Fruit fly (Drosophila melanogaster) whole organism, prepupa: Measurements from ENCODE around the gene His4r.
A peak's percentile ranks its signal among the peaks of the same experiment; 100 is the strongest.

ENCODE experiments used
- CG11294 ChIP-seq: fragments of 200-800 bp; sonication (Bioruptor generic); IDR thresholded peaks from 2 replicates; pipeline ENCODE4 v1.3.6; 2022; ENCODE audit warnings: missing biosample characterization, missing genetic modification characterization
- CG11762 ChIP-seq: fragments of 200-800 bp; sonication (Bioruptor generic); optimal IDR thresholded peaks from 3 replicates; lab custom pipeline; 2016; ENCODE audit warnings: missing biosample characterization, missing genetic modification characterization; ENCODE audit not compliant: insufficient read depth
- CG11902 ChIP-seq: fragments of 200-800 bp; sonication (Bioruptor generic); optimal IDR thresholded peaks from 3 replicates; lab custom pipeline; 2016; ENCODE audit warnings: missing biosample characterization, missing genetic modification characterization
- CG15336 ChIP-seq: fragments of 200-800 bp; sonication (Bioruptor generic); IDR thresholded peaks from 2 replicates; pipeline ENCODE4 v1.3.6; 2022; ENCODE audit warnings: missing biosample characterization, missing genetic modification characterization
- CG1621 ChIP-seq: fragments of 200-800 bp; sonication (Bioruptor generic); optimal IDR thresholded peaks from 3 replicates; lab custom pipeline; 2018; ENCODE audit warnings: missing biosample characterization, mild to moderate bottlenecking, missing genetic modification characterization
- CG16779 ChIP-seq: fragments of 200-800 bp; sonication (Bioruptor generic); optimal IDR thresholded peaks from 3 replicates; lab custom pipeline; 2017; ENCODE audit warnings: missing biosample characterization, mild to moderate bottlenecking, missing genetic modification characterization
- CG31627 ChIP-seq: fragments of 200-800 bp; sonication (Bioruptor generic); optimal IDR thresholded peaks from 3 replicates; lab custom pipeline; 2016; ENCODE audit warnings: missing biosample characterization, missing genetic modification characterization
- CG34406 ChIP-seq: fragments of 200-800 bp; sonication (Bioruptor generic); optimal IDR thresholded peaks from 3 replicates; lab custom pipeline; 2016; ENCODE audit warnings: missing biosample characterization, missing genetic modification characterization
- CG3919 ChIP-seq: fragments of 200-800 bp; sonication (Bioruptor generic); optimal IDR thresholded peaks from 3 replicates; lab custom pipeline; 2016; ENCODE audit warnings: missing biosample characterization, missing genetic modification characterization
- CG4318 ChIP-seq: fragments of 200-800 bp; sonication (Bioruptor generic); optimal IDR thresholded peaks from 3 replicates; lab custom pipeline; 2017; ENCODE audit warnings: missing biosample characterization, mild to moderate bottlenecking, missing genetic modification characterization
- CG6163 ChIP-seq: fragments of 200-800 bp; sonication (Bioruptor generic); IDR thresholded peaks from 3 replicates; pipeline ENCODE4 v1.3.6; 2022; ENCODE audit warnings: missing biosample characterization, missing genetic modification characterization
- CG6276 ChIP-seq: fragments of 200-800 bp; sonication (Bioruptor generic); optimal IDR thresholded peaks from 2 replicates; lab custom pipeline; 2017; ENCODE audit warnings: missing biosample characterization, mild to moderate bottlenecking, missing genetic modification characterization
- CG6792 ChIP-seq: fragments of 200-800 bp; sonication (Bioruptor generic); optimal IDR thresholded peaks from 3 replicates; lab custom pipeline; 2016; ENCODE audit warnings: missing biosample characterization, missing genetic modification characterization
- CG6808 ChIP-seq: fragments of 200-800 bp; sonication (Bioruptor generic); optimal IDR thresholded peaks from 3 replicates; lab custom pipeline; 2017; ENCODE audit warnings: missing biosample characterization, missing genetic modification characterization, mild to moderate bottlenecking, moderate library complexity, missing genetic modification reagents
- CG6854 ChIP-seq: fragments of 200-800 bp; sonication (Bioruptor generic); optimal IDR thresholded peaks from 2 replicates; lab custom pipeline; 2017; ENCODE audit warnings: missing biosample characterization, mild to moderate bottlenecking, missing genetic modification characterization
- CG7368 ChIP-seq: fragments of 200-800 bp; sonication (Bioruptor generic); optimal IDR thresholded peaks from 3 replicates; lab custom pipeline; 2016; ENCODE audit warnings: missing biosample characterization, missing genetic modification characterization
- CG8319 ChIP-seq: fragments of 200-800 bp; sonication (Bioruptor generic); optimal IDR thresholded peaks from 3 replicates; lab custom pipeline; 2016; ENCODE audit warnings: missing biosample characterization, missing genetic modification characterization
- CG9139 ChIP-seq: fragments of 200-800 bp; sonication (Bioruptor generic); optimal IDR thresholded peaks from 3 replicates; lab custom pipeline; 2017; ENCODE audit warnings: missing biosample characterization, mild to moderate bottlenecking, missing genetic modification characterization
- Eip78C ChIP-seq: fragments of 200-800 bp; sonication (Bioruptor generic); peaks from one replicate; lab custom pipeline; 2016; ENCODE audit warnings: missing biosample characterization, missing genetic modification characterization
- Ets21C ChIP-seq: fragments of 200-800 bp; sonication (Bioruptor generic); optimal IDR thresholded peaks from 3 replicates; lab custom pipeline; 2016; ENCODE audit warnings: missing biosample characterization, missing genetic modification characterization
- Hr38 ChIP-seq: sonication (Bioruptor generic); optimal IDR thresholded peaks from 2 replicates; lab custom pipeline; 2016; ENCODE audit warnings: missing biosample characterization, missing genetic modification characterization
- Hr39 ChIP-seq: fragments of 200-800 bp; sonication (Bioruptor generic); optimal IDR thresholded peaks from 2 replicates; lab custom pipeline; 2016; ENCODE audit warnings: missing biosample characterization, missing genetic modification characterization
- Hr4 ChIP-seq: fragments of 200-800 bp; sonication (Bioruptor generic); optimal IDR thresholded peaks from 3 replicates; lab custom pipeline; 2016; ENCODE audit warnings: missing biosample characterization, missing genetic modification characterization
- Lpt ChIP-seq: fragments of 200-800 bp; sonication (Bioruptor generic); optimal IDR thresholded peaks from 3 replicates; lab custom pipeline; 2016; ENCODE audit warnings: missing biosample characterization, missing genetic modification characterization
- Met ChIP-seq: fragments of 200-800 bp; sonication (Bioruptor generic); optimal IDR thresholded peaks from 3 replicates; lab custom pipeline; 2016; ENCODE audit warnings: missing biosample characterization, missing genetic modification characterization
- OdsH ChIP-seq: fragments of 200-800 bp; sonication (Bioruptor generic); optimal IDR thresholded peaks from 3 replicates; lab custom pipeline; 2016; ENCODE audit warnings: missing biosample characterization, missing genetic modification characterization
- Smox ChIP-seq: fragments of 200-800 bp; sonication (Bioruptor generic); optimal IDR thresholded peaks from 3 replicates; lab custom pipeline; 2016; ENCODE audit warnings: missing biosample characterization, missing genetic modification characterization
- Sox102F ChIP-seq: fragments of 200-800 bp; sonication (Bioruptor generic); optimal IDR thresholded peaks from 2 replicates; lab custom pipeline; 2016; ENCODE audit warnings: missing biosample characterization, mild to moderate bottlenecking, missing genetic modification characterization
- Sox15 ChIP-seq: fragments of 200-800 bp; sonication (Bioruptor generic); optimal IDR thresholded peaks from 3 replicates; lab custom pipeline; 2016; ENCODE audit warnings: missing biosample characterization, missing genetic modification characterization
- dsx ChIP-seq: fragments of 200-800 bp; optimal IDR thresholded peaks from 3 replicates; lab custom pipeline; 2019; ENCODE audit warnings: missing biosample characterization, mild to moderate bottlenecking, missing genetic modification characterization, moderate library complexity; ENCODE audit not compliant: poor library complexity, severe bottlenecking
- eg ChIP-seq: fragments of 200-800 bp; sonication (Bioruptor generic); IDR thresholded peaks from 3 replicates; pipeline ENCODE4 v1.3.6; 2022; ENCODE audit warnings: missing biosample characterization, missing genetic modification characterization
- fd59A ChIP-seq: fragments of 200-800 bp; sonication (Bioruptor generic); optimal IDR thresholded peaks from 2 replicates; lab custom pipeline; 2017; ENCODE audit warnings: missing biosample characterization, mild to moderate bottlenecking, missing genetic modification characterization, missing genetic modification reagents
- fd85E ChIP-seq: fragments of 200-800 bp; sonication (Bioruptor generic); optimal IDR thresholded peaks from 3 replicates; lab custom pipeline; 2016; ENCODE audit warnings: missing biosample characterization, missing genetic modification characterization
- fkh ChIP-seq: fragments of 200-800 bp; sonication (Bioruptor generic); optimal IDR thresholded peaks from 3 replicates; lab custom pipeline; 2017; ENCODE audit warnings: missing biosample characterization, mild to moderate bottlenecking, missing genetic modification characterization, moderate library complexity
- lz ChIP-seq: fragments of 200-800 bp; sonication (Bioruptor generic); optimal IDR thresholded peaks from 3 replicates; lab custom pipeline; 2016; ENCODE audit warnings: missing biosample characterization, missing genetic modification characterization
- pdm3 ChIP-seq: fragments of 200-800 bp; sonication (Bioruptor generic); optimal IDR thresholded peaks from 3 replicates; lab custom pipeline; 2016; ENCODE audit warnings: missing biosample characterization, missing genetic modification characterization
- salr ChIP-seq, 2 experiments: fragments of 200-800 bp; sonication (Bioruptor generic); optimal IDR thresholded peaks; 3 replicates each; lab custom pipeline; 2016 to 2018; ENCODE audit warnings: missing biosample characterization in 2 of 2, missing genetic modification characterization in 2 of 2, mild to moderate bottlenecking in 1 of 2
- spab ChIP-seq: fragments of 200-800 bp; sonication (Bioruptor generic); optimal IDR thresholded peaks from 2 replicates; lab custom pipeline; 2017; ENCODE audit warnings: missing biosample characterization, mild to moderate bottlenecking, missing genetic modification characterization, missing genetic modification reagents
- ss ChIP-seq, 2 experiments: fragments of 200-800 bp; sonication (Bioruptor generic); optimal IDR thresholded peaks; 2 replicates in 1 of 2; 3 replicates in 1 of 2; lab custom pipeline; 2017 to 2018; ENCODE audit warnings: mild to moderate bottlenecking in 2 of 2, missing biosample characterization in 2 of 2, missing genetic modification characterization in 2 of 2, moderate library complexity in 1 of 2

His4r gene

dm6 chr3R:14653039-14653852 lies 27.7 kb downstream of the His4r start (continued):
- 0 out of 2 replicates have a peak, but pooled peaks have one; percentile 31 for TF ChIP-seq CG15336 (GFP tag; lab: Robert Waterston, UW)
- peak; percentile 48 for TF ChIP-seq CG3919
- no peak for TF ChIP-seq fkh (GFP tag; lab: Kevin White, UChicago)
- TF ChIP-seq CG11294 (GFP tag; lab: Robert Waterston, UW): no peak
- peak; percentile 72 for TF ChIP-seq CG6854 (GFP tag; lab: Kevin White, UChicago)
- TF ChIP-seq Met (GFP tag; lab: Kevin White, UChicago): no peak

DNA sequence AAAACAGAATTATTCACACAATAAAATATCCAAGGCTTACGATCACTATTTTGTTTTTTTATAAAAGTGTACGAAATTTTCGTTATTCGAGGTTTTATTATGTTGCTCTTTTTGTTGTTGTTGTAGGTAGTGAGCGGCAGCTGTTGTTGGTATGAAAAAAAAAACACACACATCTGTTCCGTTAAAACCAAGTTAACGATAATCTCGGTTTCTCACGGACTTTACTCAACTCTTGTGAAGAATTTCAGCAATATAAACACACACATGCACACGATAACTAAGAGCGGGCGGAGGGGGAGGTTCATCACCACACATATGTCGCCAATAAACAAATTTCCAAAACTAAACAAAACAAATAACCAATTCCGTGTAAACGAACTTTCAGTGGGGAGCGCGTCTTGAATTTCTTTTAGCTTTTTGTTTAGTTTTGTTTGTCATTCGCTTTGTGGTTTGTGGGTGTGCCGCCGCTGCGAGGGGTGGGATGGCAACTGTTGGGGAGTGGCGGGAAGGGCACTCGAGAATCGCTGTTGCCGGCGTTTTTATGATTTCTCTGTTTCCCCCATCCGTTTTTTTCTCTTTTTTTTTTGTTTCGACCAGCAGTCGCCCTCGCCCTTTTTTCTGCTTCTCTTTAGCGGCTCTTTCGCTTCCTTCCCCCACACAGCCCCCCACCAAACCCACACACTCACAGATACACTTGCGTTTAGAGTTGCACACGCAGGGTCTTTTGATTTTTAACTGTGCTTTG lies 28.8 kb downstream of the His4r start:
- TF ChIP-seq Ets21C (GFP tag; lab: Kevin White, UChicago) (no peak), CG6163 (GFP tag; lab: Robert Waterston, UW) (peak; percentile 55), CG6808 (GFP tag; lab: Kevin White, UChicago) (peak; percentile 13), CG11902 (GFP tag; lab: Kevin White, UChicago) (no peak), spab (GFP tag; lab: Kevin White, UChicago) (no peak), ss (GFP tag; optimal IDR thresholded peaks at IDR 0.05; lab: Kevin White, UChicago) (peak in 1 of 2 experiments; percentile 27), CG11294 (GFP tag; lab: Robert Waterston, UW) (no peak), CG11762 (GFP tag; lab: Kevin White, UChicago) (no peak), fkh (GFP tag; lab: Kevin White, UChicago) (peak; percentile 81), eg (0 out of 3 replicates have a peak, but pooled peaks have one; percentile 16)

- peak; percentile 90 for TF ChIP-seq Ets21C (GFP tag; lab: Kevin White, UChicago)
- TF ChIP-seq Hr39: peak; percentile 94
- peak; percentile 94 for TF ChIP-seq pdm3 (GFP tag; lab: Kevin White, UChicago)
- peak; percentile 92 for TF ChIP-seq Smox (GFP tag; lab: Kevin White, UChicago)
- peak; percentile 93 for TF ChIP-seq CG6276 (GFP tag; lab: Kevin White, UChicago)
- TF ChIP-seq OdsH (GFP tag; lab: Kevin White, UChicago): peak; percentile 92
- TF ChIP-seq eg: peak; percentile 95
- no peak for TF ChIP-seq Hr38 (GFP tag; lab: Kevin White, UChicago)
- peak; percentile 94 for TF ChIP-seq CG34406
- peak; percentile 82 for TF ChIP-seq CG9139 (GFP tag; lab: Kevin White, UChicago)
- peak; percentile 94 for TF ChIP-seq CG6792 (GFP tag; lab: Kevin White, UChicago)
- TF ChIP-seq Hr4 (GFP tag; lab: Kevin White, UChicago): peak; percentile 94
- TF ChIP-seq CG16779 (tag; lab: Kevin White, UChicago): peak; percentile 89
- TF ChIP-seq spab (GFP tag; lab: Kevin White, UChicago): peak; percentile 86
- peak; percentile 79 for TF ChIP-seq CG4318 (GFP tag; lab: Kevin White, UChicago)
- TF ChIP-seq salr (GFP tag; optimal IDR thresholded peaks at IDR 0.05; lab: Kevin White, UChicago): peak; percentile 79 to 91
- TF ChIP-seq CG31627 (GFP tag; lab: Kevin White, UChicago): peak; percentile 95
- TF ChIP-seq fd59A: peak; percentile 90
- peak; percentile 66 for TF ChIP-seq fkh (GFP tag; lab: Kevin White, UChicago)
- peak; percentile 94 for TF ChIP-seq lz
- peak; percentile 98 for TF ChIP-seq Eip78C (GFP tag; lab: Kevin White, UChicago)
- TF ChIP-seq dsx: peak; percentile 90
- TF ChIP-seq CG6808 (GFP tag; lab: Kevin White, UChicago): peak; percentile 93
- TF ChIP-seq Met (GFP tag; lab: Kevin White, UChicago): peak; percentile 95
- TF ChIP-seq Sox102F: peak; percentile 95
- TF ChIP-seq CG7368 (GFP tag; lab: Kevin White, UChicago): peak; percentile 85
- TF ChIP-seq fd85E (GFP tag; lab: Kevin White, UChicago): peak; percentile 87
- TF ChIP-seq CG11762 (GFP tag; lab: Kevin White, UChicago): peak; percentile 86
- TF ChIP-seq CG1621 (tag; lab: Kevin White, UChicago): peak; percentile 92
- TF ChIP-seq Sox15 (GFP tag; lab: Kevin White, UChicago): peak; percentile 86
- TF ChIP-seq CG8319 (GFP tag; lab: Kevin White, UChicago): peak; percentile 84
- peak; percentile 79 for TF ChIP-seq Lpt (GFP tag; lab: Kevin White, UChicago)
- TF ChIP-seq ss (GFP tag; optimal IDR thresholded peaks at IDR 0.05; lab: Kevin White, UChicago): peak; percentile 91 to 92
- peak; percentile 82 for TF ChIP-seq CG11294 (GFP tag; lab: Robert Waterston, UW)
- TF ChIP-seq CG15336 (GFP tag; lab: Robert Waterston, UW): peak; percentile 94
Observed at dm6 chr3R:14654976-14655896, 29.7 kb downstream of the His4r start.
